Fruit fly (Drosophila melanogaster) whole organism, embryonic: ENCODE results near the gene Nf-YC.
A peak's percentile ranks its signal among the peaks of the same experiment; 100 is the strongest.

ENCODE experiments used
- Asciz ChIP-seq: fragments of 200-800 bp; sonication (Bioruptor generic); optimal IDR thresholded peaks from 2 replicates; lab custom pipeline; 2017; ENCODE audit warnings: missing biosample characterization, mild to moderate bottlenecking, missing genetic modification characterization, missing genetic modification reagents
- B-H2 ChIP-seq: fragments of 200-800 bp; sonication (Bioruptor generic); optimal IDR thresholded peaks from 2 replicates; lab custom pipeline; 2018; ENCODE audit warnings: missing biosample characterization, mild to moderate bottlenecking, missing genetic modification characterization
- BEAF-32 ChIP-seq: fragments of 200-800 bp; sonication (Bioruptor generic); optimal IDR thresholded peaks from 3 replicates; lab custom pipeline; 2017; ENCODE audit warnings: missing biosample characterization, missing genetic modification characterization, mild to moderate bottlenecking, moderate library complexity, missing genetic modification reagents
- CG10267 ChIP-seq: fragments of 200-800 bp; sonication (Bioruptor generic); optimal IDR thresholded peaks from 2 replicates; lab custom pipeline; 2018; ENCODE audit warnings: missing biosample characterization, mild to moderate bottlenecking, missing genetic modification characterization, moderate library complexity
- CG10431 ChIP-seq: fragments of 200-800 bp; sonication (Bioruptor generic); optimal IDR thresholded peaks from 3 replicates; lab custom pipeline; 2018; ENCODE audit warnings: missing biosample characterization, mild to moderate bottlenecking, missing genetic modification characterization
- CG10959 ChIP-seq: fragments of 200-800 bp; sonication (Bioruptor generic); IDR thresholded peaks from 2 replicates; pipeline ENCODE4 v1.3.6; 2022; ENCODE audit warnings: missing biosample characterization, missing genetic modification characterization
- CG11560 ChIP-seq: fragments of 200-800 bp; sonication (Bioruptor generic); IDR thresholded peaks from 3 replicates; pipeline ENCODE4 v1.3.6; 2022; ENCODE audit warnings: missing biosample characterization, missing genetic modification characterization
- CG11696 ChIP-seq: fragments of 200-800 bp; sonication (Bioruptor generic); IDR thresholded peaks from 2 replicates; pipeline ENCODE4 v1.3.6; 2022; ENCODE audit warnings: missing biosample characterization, missing genetic modification characterization
- CG12769 ChIP-seq: fragments of 200-800 bp; sonication (Bioruptor generic); optimal IDR thresholded peaks from 2 replicates; lab custom pipeline; 2019; ENCODE audit warnings: missing biosample characterization, mild to moderate bottlenecking, missing genetic modification characterization, moderate library complexity
- CG13624 ChIP-seq: fragments of 200-800 bp; sonication (Bioruptor generic); optimal IDR thresholded peaks from 2 replicates; lab custom pipeline; 2016; ENCODE audit warnings: missing biosample characterization, missing genetic modification characterization
- CG15073 ChIP-seq: fragments of 200-800 bp; sonication (Bioruptor generic); optimal IDR thresholded peaks from 2 replicates; lab custom pipeline; 2016; ENCODE audit warnings: missing biosample characterization, missing genetic modification characterization
- CG15601 ChIP-seq: fragments of 200-800 bp; sonication (Bioruptor generic); optimal IDR thresholded peaks from 3 replicates; lab custom pipeline; 2019; ENCODE audit warnings: missing biosample characterization, mild to moderate bottlenecking, missing genetic modification characterization, moderate library complexity
- CG17568 ChIP-seq: fragments of 200-800 bp; sonication (Bioruptor generic); optimal IDR thresholded peaks from 2 replicates; lab custom pipeline; 2018; ENCODE audit warnings: missing biosample characterization, mild to moderate bottlenecking, missing genetic modification characterization, moderate library complexity
- CG31441 ChIP-seq: fragments of 200-800 bp; sonication (Bioruptor generic); IDR thresholded peaks from 2 replicates; pipeline ENCODE4 v1.3.6; 2022; ENCODE audit warnings: missing biosample characterization, missing genetic modification characterization
- CG42726 ChIP-seq: fragments of 200-800 bp; sonication (Bioruptor generic); IDR thresholded peaks from 2 replicates; pipeline ENCODE4 v1.3.6; 2022; ENCODE audit warnings: missing biosample characterization, missing genetic modification characterization; ENCODE audit not compliant: partially characterized antibody
- CG8359 ChIP-seq: fragments of 200-800 bp; sonication (Bioruptor generic); optimal IDR thresholded peaks from 2 replicates; lab custom pipeline; 2017; ENCODE audit warnings: missing biosample characterization, mild to moderate bottlenecking, missing genetic modification characterization, borderline replicate concordance
- CG9215 ChIP-seq: fragments of 200-800 bp; sonication (Bioruptor generic); IDR thresholded peaks from 2 replicates; pipeline ENCODE4 v1.3.6; 2022; ENCODE audit warnings: missing biosample characterization, missing genetic modification characterization
- CG9797 ChIP-seq: fragments of 200-800 bp; sonication (Bioruptor generic); optimal IDR thresholded peaks from 3 replicates; lab custom pipeline; 2018; ENCODE audit warnings: missing biosample characterization, mild to moderate bottlenecking, missing genetic modification characterization
- CoRest ChIP-seq: fragments of 200-800 bp; sonication (Bioruptor generic); optimal IDR thresholded peaks from 3 replicates; lab custom pipeline; 2018; ENCODE audit warnings: missing biosample characterization, mild to moderate bottlenecking, missing genetic modification characterization, moderate library complexity
- Dref ChIP-seq: fragments of 200-800 bp; sonication (Bioruptor generic); IDR thresholded peaks from 2 replicates; pipeline ENCODE4 v1.3.6; 2022; ENCODE audit warnings: missing biosample characterization, missing genetic modification characterization
- Fer2 ChIP-seq: fragments of 200-800 bp; sonication (Bioruptor generic); optimal IDR thresholded peaks from 2 replicates; lab custom pipeline; 2018; ENCODE audit warnings: missing biosample characterization, mild to moderate bottlenecking, missing genetic modification characterization, moderate library complexity
- HmgD ChIP-seq: fragments of 200-800 bp; sonication (Bioruptor generic); optimal IDR thresholded peaks from 3 replicates; lab custom pipeline; 2016; ENCODE audit warnings: missing biosample characterization, missing genetic modification characterization
- HmgZ ChIP-seq: fragments of 200-800 bp; sonication (Bioruptor generic); optimal IDR thresholded peaks from 2 replicates; lab custom pipeline; 2018; ENCODE audit warnings: missing biosample characterization, mild to moderate bottlenecking, missing genetic modification characterization
- Hmr ChIP-seq: fragments of 200-800 bp; sonication (Bioruptor generic); optimal IDR thresholded peaks from 3 replicates; lab custom pipeline; 2017; ENCODE audit warnings: mild to moderate bottlenecking, missing biosample characterization, missing genetic modification reagents, missing genetic modification characterization
- Hmx ChIP-seq: fragments of 200-800 bp; sonication (Bioruptor generic); optimal IDR thresholded peaks from 2 replicates; lab custom pipeline; 2016; ENCODE audit warnings: missing biosample characterization, missing genetic modification characterization
- Mes4 ChIP-seq: fragments of 200-800 bp; sonication (Bioruptor generic); optimal IDR thresholded peaks from 2 replicates; lab custom pipeline; 2016; ENCODE audit warnings: missing biosample characterization, missing genetic modification characterization
- Pdp1 ChIP-seq, 2 experiments: fragments of 200-800 bp; sonication (Bioruptor generic); optimal IDR thresholded peaks; 3 replicates each; lab custom pipeline; 2016; ENCODE audit warnings: missing biosample characterization in 2 of 2, missing genetic modification characterization in 2 of 2, mild to moderate bottlenecking in 1 of 2, moderate library complexity in 1 of 2
- Side ChIP-seq: fragments of 200-800 bp; sonication (Bioruptor generic); optimal IDR thresholded peaks from 2 replicates; lab custom pipeline; 2016; ENCODE audit warnings: missing biosample characterization, missing genetic modification characterization
- Spps ChIP-seq: fragments of 200-800 bp; sonication (Bioruptor generic); optimal IDR thresholded peaks from 2 replicates; lab custom pipeline; 2018; ENCODE audit warnings: missing biosample characterization, mild to moderate bottlenecking, missing genetic modification characterization
- ac ChIP-seq: fragments of 200-800 bp; sonication (Bioruptor generic); optimal IDR thresholded peaks from 3 replicates; lab custom pipeline; 2017; ENCODE audit warnings: missing biosample characterization, mild to moderate bottlenecking, missing genetic modification characterization
- ap ChIP-seq: fragments of 200-800 bp; sonication (Bioruptor generic); IDR thresholded peaks from 2 replicates; pipeline ENCODE4 v1.3.6; 2022; ENCODE audit warnings: missing biosample characterization, missing genetic modification characterization
- ash1 ChIP-seq: fragments of 200-800 bp; sonication (Bioruptor generic); optimal IDR thresholded peaks from 2 replicates; lab custom pipeline; 2018; ENCODE audit warnings: missing biosample characterization, mild to moderate bottlenecking, missing genetic modification characterization
- cato ChIP-seq: fragments of 200-800 bp; sonication (Bioruptor generic); optimal IDR thresholded peaks from 2 replicates; lab custom pipeline; 2016; ENCODE audit warnings: missing biosample characterization, missing genetic modification characterization, borderline replicate concordance
- cg ChIP-seq: fragments of 200-800 bp; sonication (Bioruptor generic); optimal IDR thresholded peaks from 3 replicates; lab custom pipeline; 2019; ENCODE audit warnings: missing biosample characterization, mild to moderate bottlenecking, missing genetic modification characterization, moderate library complexity
- chinmo ChIP-seq: fragments of 200-800 bp; sonication (Bioruptor generic); IDR thresholded peaks from 4 replicates; pipeline ENCODE4 v1.3.6; 2022; ENCODE audit warnings: missing biosample characterization, missing genetic modification characterization; ENCODE audit not compliant: partially characterized antibody
- en ChIP-seq: fragments of 200-800 bp; sonication (Bioruptor generic); optimal IDR thresholded peaks from 2 replicates; lab custom pipeline; 2016; ENCODE audit warnings: missing biosample characterization, missing genetic modification characterization
- eve ChIP-seq, 2 experiments: fragments of >200 bp; optimal IDR thresholded peaks; 2 replicates each; lab custom pipeline; 2017; ENCODE audit warnings: missing biosample characterization in 2 of 2, missing genetic modification characterization in 2 of 2
- fd102C ChIP-seq: fragments of 200-800 bp; sonication (Bioruptor generic); optimal IDR thresholded peaks from 2 replicates; lab custom pipeline; 2018; ENCODE audit warnings: missing biosample characterization, mild to moderate bottlenecking, missing genetic modification characterization, moderate library complexity
- ftz-f1 ChIP-seq: fragments of 200-800 bp; sonication (Bioruptor generic); optimal IDR thresholded peaks from 2 replicates; lab custom pipeline; 2016; ENCODE audit warnings: missing biosample characterization, missing genetic modification characterization
- grau ChIP-seq: fragments of 200-800 bp; optimal IDR thresholded peaks from 3 replicates; lab custom pipeline; 2019; ENCODE audit warnings: missing biosample characterization, mild to moderate bottlenecking, missing genetic modification characterization, moderate library complexity
- kni ChIP-seq: fragments of 200-800 bp; sonication (Bioruptor generic); optimal IDR thresholded peaks from 3 replicates; lab custom pipeline; 2017; ENCODE audit warnings: mild to moderate bottlenecking, missing biosample characterization, missing genetic modification reagents, missing genetic modification characterization
- luna ChIP-seq: fragments of 200-800 bp; sonication (Bioruptor generic); optimal IDR thresholded peaks from 2 replicates; lab custom pipeline; 2016; ENCODE audit warnings: missing biosample characterization, missing genetic modification characterization
- peb ChIP-seq: fragments of 200-800 bp; sonication (Bioruptor generic); IDR thresholded peaks from 2 replicates; pipeline ENCODE4 v1.3.6; 2022; ENCODE audit warnings: missing biosample characterization, missing genetic modification characterization
- scrt ChIP-seq: fragments of 200-800 bp; sonication (Bioruptor generic); optimal IDR thresholded peaks from 2 replicates; lab custom pipeline; 2018; ENCODE audit warnings: missing biosample characterization, mild to moderate bottlenecking, missing genetic modification characterization, moderate library complexity
- shn ChIP-seq: fragments of 200-800 bp; sonication (Bioruptor generic); optimal IDR thresholded peaks from 3 replicates; lab custom pipeline; 2016; ENCODE audit warnings: missing biosample characterization, missing genetic modification characterization
- stc ChIP-seq: fragments of 200-800 bp; sonication (Bioruptor generic); IDR thresholded peaks from 2 replicates; pipeline ENCODE4 v1.3.6; 2022; ENCODE audit warnings: missing biosample characterization, missing genetic modification characterization
- tap ChIP-seq: fragments of 200-800 bp; optimal IDR thresholded peaks from 3 replicates; lab custom pipeline; 2019; ENCODE audit warnings: missing biosample characterization, mild to moderate bottlenecking, missing genetic modification characterization, moderate library complexity
- tgo ChIP-seq: fragments of 200-800 bp; sonication (Bioruptor generic); IDR thresholded peaks from 3 replicates; pipeline ENCODE4 v1.3.6; 2022; ENCODE audit warnings: missing biosample characterization, missing genetic modification characterization
- ttk ChIP-seq: fragments of 200-800 bp; sonication (Bioruptor generic); IDR thresholded peaks from 2 replicates; pipeline ENCODE4 v2.1.2; 2022; ENCODE audit warnings: missing biosample characterization, missing genetic modification characterization
- twi ChIP-seq: fragments of 200-800 bp; optimal IDR thresholded peaks from 2 replicates; lab custom pipeline; 2019; ENCODE audit warnings: missing biosample characterization, mild to moderate bottlenecking, missing genetic modification characterization, moderate library complexity

Gene Nf-YC

dm6 chrX:6868024-6868628 lies 47.4 kb upstream of the Nf-YC start (continued):
- TF ChIP-seq Hmr (peak; percentile 33), ac (GFP tag; lab: Kevin White, UChicago) (no peak), CG15601 (tag; lab: Kevin White, UChicago) (no peak), ap (GFP tag; lab: Robert Waterston, UW) (no peak), cato (GFP tag; lab: Kevin White, UChicago) (no peak), ttk (GFP tag; lab: Robert Waterston, UW) (no peak), B-H2 (no peak), shn (no peak), eve (GFP tag; optimal IDR thresholded peaks at IDR 0.05; lab: Kevin White, UChicago) (no peak), stc (GFP tag; lab: Robert Waterston, UW) (no peak), CG8359 (GFP tag; lab: Kevin White, UChicago) (no peak), CG10431 (no peak), Asciz (peak; percentile 45), fd102C (GFP tag; lab: Kevin White, UChicago) (no peak), chinmo (peak; percentile 98), CG9215 (GFP tag; lab: Robert Waterston, UW) (no peak), CG15073 (GFP tag; lab: Kevin White, UChicago) (no peak), CG10267 (tag; lab: Kevin White, UChicago) (no peak), HmgZ (tag; lab: Kevin White, UChicago) (no peak), CG9797 (GFP tag; lab: Kevin White, UChicago) (no peak), twi (tag; lab: Kevin White, UChicago) (no peak), Dref (GFP tag; lab: Robert Waterston, UW) (no peak), CG11560 (tag; lab: Robert Waterston, UW) (no peak), Side (GFP tag; lab: Kevin White, UChicago) (no peak), CG11696 (GFP tag; lab: Robert Waterston, UW) (0 out of 2 replicates have a peak, but pooled peaks have one; percentile 50), HmgD (GFP tag; lab: Kevin White, UChicago) (no peak), grau (no peak), CG10959 (no peak), CG12769 (tag; lab: Kevin White, UChicago) (no peak), CG17568 (no peak), Pdp1 (GFP tag; optimal IDR thresholded peaks at IDR 0.05; lab: Kevin White, UChicago) (peak in 1 of 2 experiments; percentile 51), ftz-f1 (GFP tag; lab: Kevin White, UChicago) (no peak), CG13624 (GFP tag; lab: Kevin White, UChicago) (no peak), CG42726 (GFP tag; lab: Robert Waterston, UW) (peak; percentile 62; the same call in 1 of the 2 replicates), luna (GFP tag; lab: Kevin White, UChicago) (no peak), BEAF-32 (GFP tag; lab: Kevin White, UChicago) (no peak), Fer2 (tag; lab: Kevin White, UChicago) (no peak), cg (GFP tag; lab: Kevin White, UChicago) (peak; percentile 89), Mes4 (GFP tag; lab: Kevin White, UChicago) (no peak), kni (GFP tag; lab: Kevin White, UChicago) (peak; percentile 33), Hmx (GFP tag; lab: Kevin White, UChicago) (no peak), en (GFP tag; lab: Kevin White, UChicago) (no peak), CG31441 (no peak), tap (tag; lab: Kevin White, UChicago) (no peak), Spps (tag; lab: Kevin White, UChicago) (no peak), CoRest (peak; percentile 78), scrt (GFP tag; lab: Kevin White, UChicago) (peak; percentile 19), tgo (GFP tag; lab: Robert Waterston, UW) (peak; percentile 2; the same call in 1 of the 3 replicates), ash1 (GFP tag; lab: Kevin White, UChicago) (peak; percentile 47), peb (GFP tag; lab: Robert Waterston, UW) (no peak)
